Fruit fly (Drosophila melanogaster): ENCODE results near the gene RabGGTb.

- TF ChIP-seq scrt (GFP tag; optimal IDR thresholded peaks at IDR 0.05) (no peak), CG7839 (tag; optimal IDR thresholded peaks at IDR 0.05) (no peak), CG33557 (GFP tag; optimal IDR thresholded peaks at IDR 0.05) (no peak), HLH54F (GFP tag; optimal IDR thresholded peaks at IDR 0.05) (no peak), lov (optimal IDR thresholded peaks at IDR 0.05) (no peak), lov (GFP tag; IDR thresholded peaks at IDR 0.05) (no peak), zfh1 (GFP tag; IDR thresholded peaks at IDR 0.05) (no peak), chif (GFP tag; optimal IDR thresholded peaks at IDR 0.05) (no peak), CG13624 (GFP tag; optimal IDR thresholded peaks at IDR 0.05) (no peak), klu (GFP tag; IDR thresholded peaks at IDR 0.05) (no peak)
These were observed 4.9 kb downstream of the RabGGTb start for dm6 chr2L:2883703-2884294.

All from whole organism, embryonic.